Worm (Caenorhabditis elegans) whole organism, L4 larva: ENCODE results near the gene parn-2.

ENCODE experiments used
- Y48G9A.11 ChIP-seq: fragments of 200-800 bp; sonication (Bioruptor generic); IDR thresholded peaks from 2 replicates; pipeline ENCODE4 v1.3.6; 2022; ENCODE audit warnings: missing genetic modification reagents, missing genetic modification characterization, missing compliant biosample characterization
- aly-2 ChIP-seq: sonication (generic microtip); optimal IDR thresholded peaks from 2 replicates; lab custom pipeline; 2018; ENCODE audit warnings: missing biosample characterization, missing genetic modification characterization
- ctbp-1 ChIP-seq: fragments of 200-800 bp; sonication (Bioruptor generic); IDR thresholded peaks from 2 replicates; pipeline ENCODE4 v1.3.6; 2022; ENCODE audit warnings: missing genetic modification reagents, missing genetic modification characterization, missing compliant biosample characterization
- hlh-30 ChIP-seq: sonication (generic microtip); optimal IDR thresholded peaks from 2 replicates; lab custom pipeline; 2017; ENCODE audit warnings: antibody characterized with exemption, mild to moderate bottlenecking, missing genetic modification characterization, missing compliant biosample characterization; ENCODE audit not compliant: insufficient read depth
- mep-1 ChIP-seq: fragments of 150-350 bp; sonication (generic microtip); optimal IDR thresholded peaks from 3 replicates; lab custom pipeline; 2014; ENCODE audit warnings: missing biosample characterization, missing genetic modification characterization
- nhr-28 ChIP-seq: fragments of 150-350 bp; optimal IDR thresholded peaks from 2 replicates; lab custom pipeline; 2014; ENCODE audit warnings: missing biosample characterization, missing genetic modification characterization
- pha-4 ChIP-seq, 2 experiments: fragments of 150-350 bp in 1 of 2; fragments of 200-800 bp in 1 of 2; sonication (Bioruptor generic) in 1 of 2; IDR thresholded peaks in 1 of 2; optimal IDR thresholded peaks in 1 of 2; 2 replicates each; pipeline versions ENCODE4 v1.3.6 to Lab custom; 2014 to 2022; ENCODE audit warnings: missing genetic modification characterization in 2 of 2, missing genetic modification reagents in 2 of 2, missing biosample characterization in 1 of 2, missing compliant biosample characterization in 1 of 2
- snpc-1.2 ChIP-seq: fragments of 200-800 bp; sonication (Bioruptor generic); IDR thresholded peaks from 2 replicates; pipeline ENCODE4 v1.3.6; 2022; ENCODE audit warnings: missing genetic modification reagents, missing genetic modification characterization, missing compliant biosample characterization
- zip-11 ChIP-seq: fragments of 200-800 bp; sonication (Bioruptor generic); IDR thresholded peaks from 2 replicates; pipeline ENCODE4 v1.3.6; 2022; ENCODE audit warnings: missing genetic modification characterization, missing compliant biosample characterization
- ztf-7 ChIP-seq: fragments of 150-350 bp; optimal IDR thresholded peaks from 2 replicates; lab custom pipeline; 2014; ENCODE audit warnings: missing biosample characterization, missing genetic modification characterization

ce11 chrII:12302354-12302753, 45.9 kb upstream of the parn-2 start, which contains the start of gene C50E10.1:
- TF ChIP-seq nhr-28 (tag; lab: Kevin White, UChicago), result no peak
- TF ChIP-seq snpc-1.2 (GFP tag; lab: Robert Waterston, UW), result no peak
- no peak for TF ChIP-seq mep-1 (tag; lab: Kevin White, UChicago)
- no peak for TF ChIP-seq ztf-7
- TF ChIP-seq aly-2, result no peak
- no peak for TF ChIP-seq pha-4 (GFP tag; IDR thresholded peaks at IDR 0.05; lab: Robert Waterston, UW)
- TF ChIP-seq pha-4 (tag; optimal IDR thresholded peaks at IDR 0.05; lab: Kevin White, UChicago), result no peak
- TF ChIP-seq ctbp-1 (GFP tag; lab: Robert Waterston, UW), result no peak
- no peak for TF ChIP-seq hlh-30
- no peak for TF ChIP-seq zip-11
- no peak for TF ChIP-seq Y48G9A.11 (GFP tag; lab: Robert Waterston, UW)
